Worm (Caenorhabditis elegans): Measurements from ENCODE around the gene F58H1.7.
A peak's percentile ranks its signal among the peaks of the same experiment; 100 is the strongest.

The F58H1.7 gene

DNA sequence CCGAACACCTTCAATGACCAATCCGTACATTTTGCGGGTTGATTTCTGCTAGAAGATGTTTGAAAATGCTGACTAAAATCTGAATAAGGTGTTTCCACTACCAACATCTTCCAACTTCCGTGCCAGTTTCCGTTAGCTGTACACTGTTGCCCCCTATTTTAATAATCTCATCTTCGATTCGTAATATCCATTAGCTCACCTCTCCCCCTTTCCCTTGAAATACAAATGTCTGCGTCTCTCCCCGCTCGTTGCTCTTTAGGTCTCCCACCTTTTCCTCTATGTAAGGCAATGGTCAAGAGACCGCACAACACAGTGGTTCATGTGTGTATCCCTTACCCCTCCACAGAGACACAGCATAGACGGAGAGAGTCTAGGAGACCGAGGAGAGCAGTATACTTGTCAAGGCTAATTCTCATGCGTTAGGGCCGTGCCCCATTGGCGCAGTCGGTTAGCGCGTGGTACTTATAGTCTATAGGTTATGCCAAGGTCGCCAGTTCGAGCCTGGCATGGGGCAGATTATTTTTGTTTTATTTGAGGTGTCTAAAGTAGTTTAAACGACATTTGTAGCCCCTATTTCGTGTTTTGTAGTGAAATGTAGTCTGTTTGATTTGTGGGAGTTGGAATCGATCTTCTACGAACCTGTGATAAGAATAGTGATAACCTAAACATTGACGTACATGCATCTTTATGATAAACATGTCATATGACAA, 37.3 kb upstream of the F58H1.7 start, which contains the start of gene gcy-33 (continued):
- TF ChIP-seq madf-5 (GFP tag; IDR thresholded peaks at IDR 0.05) (peak; percentile 60 to 79; a peak in 2 of 4 replicates), nhr-11 (tag; optimal IDR thresholded peaks at IDR 0.05) (peak; percentile 2), dpl-1 (GFP tag; optimal IDR thresholded peaks at IDR 0.05) (peak; percentile 58), nhr-25 (tag; optimal IDR thresholded peaks at IDR 0.05; ENCODE audit: borderline replicate concordance, insufficient read depth) (peak; percentile 82), ZK337.2 (GFP tag; IDR thresholded peaks at IDR 0.05) (no peak), zag-1 (tag; optimal IDR thresholded peaks at IDR 0.05) (no peak), zfp-3 (GFP tag; conservative IDR thresholded peaks at IDR 0.05) (peak; percentile 85)

ce11 chrV:11997403-11997802, 32.8 kb upstream of the F58H1.7 start:
- peak; percentile 66 for TF ChIP-seq aha-1 (tag)
- TF ChIP-seq mes-2 (tag; optimal IDR thresholded peaks at IDR 0.05; ENCODE audit: poor library complexity, severe bottlenecking) = no peak

- TF ChIP-seq lin-1 (GFP tag; IDR thresholded peaks at IDR 0.05) = no peak
- TF ChIP-seq unc-62 (GFP tag; optimal IDR thresholded peaks at IDR 0.05 in 1 of 2) = no peak
- TF ChIP-seq unc-62 (tag; optimal IDR thresholded peaks at IDR 0.05) = no peak
- TF ChIP-seq nhr-6 (tag; optimal IDR thresholded peaks at IDR 0.05) = no peak
- no peak for TF ChIP-seq nhr-111 (GFP tag; optimal IDR thresholded peaks at IDR 0.05)
- TF ChIP-seq T26A8.4 (GFP tag; IDR thresholded peaks at IDR 0.05) = no peak
- TF ChIP-seq ces-1 (GFP tag; optimal IDR thresholded peaks at IDR 0.05) = no peak
- TF ChIP-seq tra-1 (GFP tag; IDR thresholded peaks at IDR 0.05) = no peak
- TF ChIP-seq lin-29 (GFP tag; IDR thresholded peaks at IDR 0.05) = no peak
- no peak for TF ChIP-seq snpc-1.2 (GFP tag; IDR thresholded peaks at IDR 0.05)
- no peak for TF ChIP-seq hlh-30 (tag; optimal IDR thresholded peaks at IDR 0.05; ENCODE audit: insufficient read depth)
- TF ChIP-seq dmd-9 (GFP tag; IDR thresholded peaks at IDR 0.05) = no peak
- TF ChIP-seq F37D6.2 (tag; optimal IDR thresholded peaks at IDR 0.05) = no peak
- no peak for TF ChIP-seq madf-9 (GFP tag; conservative IDR thresholded peaks at IDR 0.05)
- no peak for TF ChIP-seq ceh-32 (tag; optimal IDR thresholded peaks at IDR 0.05; ENCODE audit: poor library complexity)
- TF ChIP-seq ceh-28 (tag; optimal IDR thresholded peaks at IDR 0.05) = no peak
- no peak for TF ChIP-seq zip-11 (GFP tag; IDR thresholded peaks at IDR 0.05)
- no peak for TF ChIP-seq R02D3.7 (tag; optimal IDR thresholded peaks at IDR 0.05)
- TF ChIP-seq nhr-10 (tag; optimal IDR thresholded peaks at IDR 0.05) = no peak
- no peak for TF ChIP-seq mdl-1 (tag; optimal IDR thresholded peaks at IDR 0.05)
- no peak for TF ChIP-seq T20F7.1 (GFP tag; optimal IDR thresholded peaks at IDR 0.05)
Observed at ce11 chrV:11995862-11996261, 31.2 kb upstream of the F58H1.7 start, which contains the start of gene C52E4.12. Gene C52E4.12, plus strand, starts transcription at chrV:11996162.

DNA sequence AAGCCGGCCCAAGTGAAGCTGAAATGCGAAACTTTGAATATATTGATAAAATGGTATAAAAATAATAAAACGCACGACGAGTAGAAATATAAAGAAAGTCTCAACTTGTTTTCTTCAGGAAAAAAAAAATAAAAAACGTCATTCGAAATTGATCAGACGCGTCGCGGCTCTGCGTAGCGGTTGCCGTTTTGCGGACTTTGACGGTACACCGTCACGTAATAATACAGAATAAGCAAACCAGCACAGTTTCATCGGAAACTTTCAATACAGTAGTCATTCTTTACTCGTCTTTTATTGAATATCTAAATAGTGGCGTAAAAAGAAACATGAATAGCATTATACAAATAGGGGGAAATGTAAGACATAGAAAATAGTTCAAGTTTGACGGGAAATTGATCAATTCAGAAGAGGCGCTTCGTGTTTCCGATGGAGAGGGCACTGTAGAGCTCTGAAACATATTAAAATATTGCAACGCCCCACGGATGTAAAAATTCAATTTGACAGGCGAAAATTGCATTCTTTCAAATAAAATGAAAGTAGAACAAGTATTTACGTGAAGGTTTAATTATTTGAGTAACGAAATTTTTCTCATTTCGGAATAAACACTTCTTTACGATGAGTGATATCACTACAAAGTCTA, 29.2 kb upstream of the F58H1.7 start, which contains the start of the genes cyl-1 and C52E4.7:
TSS of gene cyl-1 (minus strand) at position 18 of the 640 bp plus-strand sequence.
TSS of gene C52E4.7 (plus strand) at position 590 of the 640 bp plus-strand sequence.
- TF ChIP-seq unc-62 (GFP tag; optimal IDR thresholded peaks at IDR 0.05 in 1 of 2) (peak in 1 of 2 experiments; percentile 58), unc-62 (tag; optimal IDR thresholded peaks at IDR 0.05) (no peak), F10B5.3 (tag; optimal IDR thresholded peaks at IDR 0.05) (no peak), madf-5 (GFP tag; IDR thresholded peaks at IDR 0.05) (no peak), dmd-9 (GFP tag; IDR thresholded peaks at IDR 0.05) (no peak), T20F7.1 (GFP tag; optimal IDR thresholded peaks at IDR 0.05) (no peak), nhr-48 (tag; optimal IDR thresholded peaks at IDR 0.05) (no peak), mep-1 (tag; optimal IDR thresholded peaks at IDR 0.05) (no peak), nhr-25 (tag; optimal IDR thresholded peaks at IDR 0.05; ENCODE audit: borderline replicate concordance, insufficient read depth) (peak; percentile 39), fkh-10 (GFP tag; optimal IDR thresholded peaks at IDR 0.05) (no peak), tra-1 (GFP tag; IDR thresholded peaks at IDR 0.05) (no peak), tag-97 (GFP tag; IDR thresholded peaks at IDR 0.05) (no peak), lin-13 (GFP tag; optimal IDR thresholded peaks at IDR 0.05) (peak; percentile 53), nhr-77 (tag; optimal IDR thresholded peaks at IDR 0.05) (no peak), lim-7 (GFP tag; IDR thresholded peaks at IDR 0.05) (no peak), Y75B8A.6 (GFP tag; IDR thresholded peaks at IDR 0.05) (no peak), zip-2 (tag; optimal IDR thresholded peaks at IDR 0.05) (no peak), ZK337.2 (GFP tag; IDR thresholded peaks at IDR 0.05) (no peak), mes-2 (tag; optimal IDR thresholded peaks at IDR 0.05; ENCODE audit: poor library complexity, severe bottlenecking) (peak; percentile 73), daf-16 (GFP tag; optimal IDR thresholded peaks at IDR 0.05) (no peak), daf-16 (tag; optimal IDR thresholded peaks at IDR 0.05) (peak; percentile 56), egl-27 (tag; optimal IDR thresholded peaks at IDR 0.05) (no peak), aha-1 (tag) (peak; percentile 41), arid-1 (GFP tag; conservative IDR thresholded peaks at IDR 0.05) (no peak)
